Fruit fly (Drosophila melanogaster) S2 (cell line): ENCODE results near the gene CG4960.

Source experiments
- CG8478 ChIP-seq: fragments of >200 bp; optimal IDR thresholded peaks from 2 replicates; lab custom pipeline; 2018
- CTCF ChIP-seq, 2 experiments: fragments of >200 bp; optimal IDR thresholded peaks; 2 replicates each; lab custom pipeline; 2018

- TF ChIP-seq CTCF (optimal IDR thresholded peaks at IDR 0.05; lab: Kevin White, UChicago) (no peak), CG8478 (no peak)
These were observed 46.7 kb downstream of the CG4960 start, which contains the start of gene LpR2 for dm6 chr3R:25740348-25740751.
